Fruit fly (Drosophila melanogaster) whole organism, embryonic: Measurements from ENCODE around the gene Unc-115a.
A peak's percentile ranks its signal among the peaks of the same experiment; 100 is the strongest.

Experiments
- ATbp ChIP-seq: fragments of 200-800 bp; sonication (Bioruptor generic); optimal IDR thresholded peaks from 2 replicates; lab custom pipeline; 2017; ENCODE audit warnings: missing biosample characterization, mild to moderate bottlenecking, missing genetic modification characterization, missing genetic modification reagents
- Bdp1 ChIP-seq: fragments of 200-800 bp; sonication (Bioruptor generic); optimal IDR thresholded peaks from 3 replicates; lab custom pipeline; 2016; ENCODE audit warnings: missing biosample characterization, missing genetic modification characterization
- CG12659 ChIP-seq: fragments of 200-800 bp; sonication (Bioruptor generic); optimal IDR thresholded peaks from 3 replicates; lab custom pipeline; 2017; ENCODE audit warnings: mild to moderate bottlenecking, missing biosample characterization, missing genetic modification reagents, missing genetic modification characterization
- CG13775 ChIP-seq: fragments of 200-800 bp; sonication (Bioruptor generic); optimal IDR thresholded peaks from 3 replicates; lab custom pipeline; 2017; ENCODE audit warnings: missing biosample characterization, mild to moderate bottlenecking, missing genetic modification characterization
- CG14014 ChIP-seq: fragments of 200-800 bp; sonication (Bioruptor generic); IDR thresholded peaks from 2 replicates; pipeline ENCODE4 v1.3.6; 2022; ENCODE audit warnings: missing biosample characterization, missing genetic modification characterization
- CG14667 ChIP-seq: fragments of 200-800 bp; sonication (Bioruptor generic); IDR thresholded peaks from 2 replicates; pipeline ENCODE4 v1.3.6; 2022; ENCODE audit warnings: missing biosample characterization, missing genetic modification characterization
- CG15514 ChIP-seq: fragments of 200-800 bp; sonication (Bioruptor generic); optimal IDR thresholded peaks from 3 replicates; lab custom pipeline; 2017; ENCODE audit warnings: missing biosample characterization, missing genetic modification characterization, mild to moderate bottlenecking, moderate library complexity, missing genetic modification reagents
- CG16815 ChIP-seq: fragments of 200-800 bp; sonication (Bioruptor generic); optimal IDR thresholded peaks from 3 replicates; lab custom pipeline; 2017; ENCODE audit warnings: missing biosample characterization, mild to moderate bottlenecking, missing genetic modification characterization
- CG16863 ChIP-seq: fragments of 200-800 bp; sonication (Bioruptor generic); optimal IDR thresholded peaks from 3 replicates; lab custom pipeline; 2016; ENCODE audit warnings: missing biosample characterization, missing genetic modification characterization
- CG17186 ChIP-seq: fragments of 200-800 bp; sonication (Bioruptor generic); optimal IDR thresholded peaks from 3 replicates; lab custom pipeline; 2017; ENCODE audit warnings: missing biosample characterization, missing genetic modification reagents, missing genetic modification characterization
- CG18476 ChIP-seq: fragments of 200-800 bp; sonication (Bioruptor generic); optimal IDR thresholded peaks from 2 replicates; lab custom pipeline; 2016; ENCODE audit warnings: missing biosample characterization, mild to moderate bottlenecking, missing genetic modification characterization
- CG2120 ChIP-seq: fragments of 200-800 bp; sonication (Bioruptor generic); optimal IDR thresholded peaks from 3 replicates; lab custom pipeline; 2016; ENCODE audit warnings: missing biosample characterization, missing genetic modification characterization
- CG30403 ChIP-seq: fragments of 200-800 bp; sonication (Bioruptor generic); optimal IDR thresholded peaks from 3 replicates; lab custom pipeline; 2016; ENCODE audit warnings: missing biosample characterization, missing genetic modification characterization
- CG31388 ChIP-seq: fragments of 200-800 bp; sonication (Bioruptor generic); optimal IDR thresholded peaks from 2 replicates; lab custom pipeline; 2016; ENCODE audit warnings: missing biosample characterization, missing genetic modification characterization
- CG33213 ChIP-seq: fragments of 200-800 bp; sonication (Bioruptor generic); optimal IDR thresholded peaks from 3 replicates; lab custom pipeline; 2016; ENCODE audit warnings: missing biosample characterization, missing genetic modification characterization
- CG34224 ChIP-seq: fragments of 200-800 bp; sonication (Bioruptor generic); IDR thresholded peaks from 3 replicates; pipeline ENCODE4 v1.3.6; 2022; ENCODE audit warnings: missing biosample characterization, missing genetic modification characterization; ENCODE audit not compliant: partially characterized antibody
- CG34422 ChIP-seq: fragments of 200-800 bp; sonication (Bioruptor generic); IDR thresholded peaks from 3 replicates; pipeline ENCODE4 v1.3.6; 2022; ENCODE audit warnings: missing biosample characterization, missing genetic modification characterization
- CG4617 ChIP-seq: fragments of 200-800 bp; sonication (Bioruptor generic); optimal IDR thresholded peaks from 3 replicates; lab custom pipeline; 2016; ENCODE audit warnings: missing biosample characterization, missing genetic modification characterization, borderline replicate concordance
- CG6175 ChIP-seq: fragments of 200-800 bp; sonication (Bioruptor generic); IDR thresholded peaks from 3 replicates; pipeline ENCODE4 v1.3.6; 2022; ENCODE audit warnings: missing biosample characterization, missing genetic modification characterization
- CG7786 ChIP-seq: fragments of 200-800 bp; sonication (Bioruptor generic); optimal IDR thresholded peaks from 2 replicates; lab custom pipeline; 2016; ENCODE audit warnings: missing biosample characterization, missing genetic modification characterization
- CG8944 ChIP-seq: fragments of 200-800 bp; sonication (Bioruptor generic); optimal IDR thresholded peaks from 3 replicates; lab custom pipeline; 2016; ENCODE audit warnings: missing biosample characterization, missing genetic modification characterization
- CG9797 ChIP-seq: fragments of 200-800 bp; sonication (Bioruptor generic); optimal IDR thresholded peaks from 3 replicates; lab custom pipeline; 2018; ENCODE audit warnings: missing biosample characterization, mild to moderate bottlenecking, missing genetic modification characterization
- Ets65A ChIP-seq: fragments of 200-800 bp; sonication (Bioruptor generic); peaks from one replicate; lab custom pipeline; 2016; ENCODE audit warnings: missing biosample characterization, missing genetic modification characterization
- HLH54F ChIP-seq: fragments of 200-800 bp; sonication (Bioruptor generic); optimal IDR thresholded peaks from 3 replicates; lab custom pipeline; 2016; ENCODE audit warnings: missing biosample characterization, missing genetic modification characterization
- HmgD ChIP-seq: fragments of 200-800 bp; sonication (Bioruptor generic); optimal IDR thresholded peaks from 3 replicates; lab custom pipeline; 2016; ENCODE audit warnings: missing biosample characterization, missing genetic modification characterization
- Mad ChIP-seq: fragments of 200-800 bp; sonication (Bioruptor generic); optimal IDR thresholded peaks from 2 replicates; lab custom pipeline; 2016; ENCODE audit warnings: missing biosample characterization, missing genetic modification characterization
- Mes4 ChIP-seq: fragments of 200-800 bp; sonication (Bioruptor generic); optimal IDR thresholded peaks from 2 replicates; lab custom pipeline; 2016; ENCODE audit warnings: missing biosample characterization, missing genetic modification characterization
- Nf-YC ChIP-seq: fragments of 200-800 bp; optimal IDR thresholded peaks from 3 replicates; lab custom pipeline; 2019; ENCODE audit warnings: missing biosample characterization, mild to moderate bottlenecking, missing genetic modification characterization, moderate library complexity
- Sry-δ ChIP-seq: fragments of 200-800 bp; sonication (Bioruptor generic); optimal IDR thresholded peaks from 2 replicates; lab custom pipeline; 2016; ENCODE audit warnings: missing biosample characterization, missing genetic modification characterization
- Stat92E ChIP-seq, 3 experiments: fragments of >200 bp in 2 of 3; fragments of 200-800 bp in 1 of 3; sonication (Bioruptor generic) in 1 of 3; optimal IDR thresholded peaks; 2 replicates each; lab custom pipeline; 2017 to 2019; ENCODE audit warnings: missing biosample characterization in 3 of 3, missing genetic modification characterization in 3 of 3, mild to moderate bottlenecking in 1 of 3, moderate library complexity in 1 of 3
- Vsx1 ChIP-seq: fragments of 200-800 bp; sonication (Bioruptor generic); optimal IDR thresholded peaks from 2 replicates; lab custom pipeline; 2017; ENCODE audit warnings: missing biosample characterization, mild to moderate bottlenecking, missing genetic modification characterization, missing genetic modification reagents
- chif ChIP-seq, 2 experiments: fragments of 200-800 bp; sonication (Bioruptor generic); optimal IDR thresholded peaks; 3 replicates each; lab custom pipeline; 2016; ENCODE audit warnings: missing biosample characterization in 2 of 2, missing genetic modification characterization in 2 of 2
- chm ChIP-seq: fragments of 200-800 bp; sonication (Bioruptor generic); IDR thresholded peaks from 2 replicates; pipeline ENCODE4 v1.3.6; 2022; ENCODE audit warnings: missing biosample characterization, missing genetic modification characterization
- crp ChIP-seq, 2 experiments: fragments of 200-800 bp; sonication (Bioruptor generic); optimal IDR thresholded peaks; 2 replicates in 1 of 2; 3 replicates in 1 of 2; lab custom pipeline; 2017; ENCODE audit warnings: missing biosample characterization in 2 of 2, missing genetic modification characterization in 2 of 2, mild to moderate bottlenecking in 1 of 2, moderate library complexity in 1 of 2
- da ChIP-seq: fragments of 200-800 bp; sonication (Bioruptor generic); optimal IDR thresholded peaks from 2 replicates; lab custom pipeline; 2016; ENCODE audit warnings: missing biosample characterization, missing genetic modification characterization
- ftz-f1 ChIP-seq: fragments of 200-800 bp; sonication (Bioruptor generic); optimal IDR thresholded peaks from 2 replicates; lab custom pipeline; 2016; ENCODE audit warnings: missing biosample characterization, missing genetic modification characterization
- fu2 ChIP-seq: fragments of 200-800 bp; sonication (Bioruptor generic); optimal IDR thresholded peaks from 2 replicates; lab custom pipeline; 2016; ENCODE audit warnings: missing biosample characterization, missing genetic modification characterization
- gcm2 ChIP-seq: fragments of 200-800 bp; sonication (Bioruptor generic); optimal IDR thresholded peaks from 2 replicates; lab custom pipeline; 2016; ENCODE audit warnings: missing biosample characterization, missing genetic modification characterization
- gt ChIP-seq: fragments of 200-800 bp; sonication (Bioruptor generic); IDR thresholded peaks from 2 replicates; pipeline ENCODE4 v1.3.6; 2022; ENCODE audit warnings: missing biosample characterization, missing genetic modification characterization
- her ChIP-seq: fragments of 200-800 bp; sonication (Bioruptor generic); optimal IDR thresholded peaks from 2 replicates; lab custom pipeline; 2016; ENCODE audit warnings: missing biosample characterization, missing genetic modification characterization
- hkb ChIP-seq, 2 experiments: fragments of 200-800 bp in 1 of 2; fragments of >200 bp in 1 of 2; sonication (Bioruptor generic) in 1 of 2; IDR thresholded peaks in 1 of 2; optimal IDR thresholded peaks in 1 of 2; 2 replicates each; pipeline versions ENCODE4 v1.3.6 to Lab custom; 2017 to 2022; ENCODE audit warnings: missing biosample characterization in 1 of 2, missing genetic modification characterization in 1 of 2
- jumu ChIP-seq: fragments of 200-800 bp; sonication (Bioruptor generic); optimal IDR thresholded peaks from 3 replicates; lab custom pipeline; 2016; ENCODE audit warnings: missing biosample characterization, missing genetic modification characterization
- kah ChIP-seq: fragments of 200-800 bp; sonication (Bioruptor generic); optimal IDR thresholded peaks from 2 replicates; lab custom pipeline; 2018; ENCODE audit warnings: missing biosample characterization, mild to moderate bottlenecking, missing genetic modification characterization
- peb ChIP-seq: fragments of 200-800 bp; sonication (Bioruptor generic); IDR thresholded peaks from 2 replicates; pipeline ENCODE4 v1.3.6; 2022; ENCODE audit warnings: missing biosample characterization, missing genetic modification characterization
- psq ChIP-seq: fragments of 200-800 bp; sonication (Bioruptor generic); optimal IDR thresholded peaks from 2 replicates; lab custom pipeline; 2017; ENCODE audit warnings: missing biosample characterization, missing genetic modification characterization
- seq ChIP-seq: fragments of 200-800 bp; sonication (Bioruptor generic); IDR thresholded peaks from 2 replicates; pipeline ENCODE4 v1.3.6; 2022; ENCODE audit warnings: missing biosample characterization, missing genetic modification characterization
- shn ChIP-seq: fragments of 200-800 bp; sonication (Bioruptor generic); optimal IDR thresholded peaks from 3 replicates; lab custom pipeline; 2016; ENCODE audit warnings: missing biosample characterization, missing genetic modification characterization
- trem ChIP-seq: fragments of 200-800 bp; optimal IDR thresholded peaks from 3 replicates; lab custom pipeline; 2019; ENCODE audit warnings: missing biosample characterization, mild to moderate bottlenecking, missing genetic modification characterization, moderate library complexity
- tx ChIP-seq: fragments of 200-800 bp; sonication (Bioruptor generic); optimal IDR thresholded peaks from 2 replicates; lab custom pipeline; 2016; ENCODE audit warnings: missing biosample characterization, missing genetic modification characterization
- zen ChIP-seq: fragments of 200-800 bp; sonication (Bioruptor generic); optimal IDR thresholded peaks from 3 replicates; lab custom pipeline; 2018; ENCODE audit warnings: missing biosample characterization, mild to moderate bottlenecking, missing genetic modification characterization, moderate library complexity
- zfh2 ChIP-seq: fragments of 200-800 bp; sonication (Bioruptor generic); optimal IDR thresholded peaks from 2 replicates; lab custom pipeline; 2016; ENCODE audit warnings: missing biosample characterization, missing genetic modification characterization

Unc-115a gene

DNA sequence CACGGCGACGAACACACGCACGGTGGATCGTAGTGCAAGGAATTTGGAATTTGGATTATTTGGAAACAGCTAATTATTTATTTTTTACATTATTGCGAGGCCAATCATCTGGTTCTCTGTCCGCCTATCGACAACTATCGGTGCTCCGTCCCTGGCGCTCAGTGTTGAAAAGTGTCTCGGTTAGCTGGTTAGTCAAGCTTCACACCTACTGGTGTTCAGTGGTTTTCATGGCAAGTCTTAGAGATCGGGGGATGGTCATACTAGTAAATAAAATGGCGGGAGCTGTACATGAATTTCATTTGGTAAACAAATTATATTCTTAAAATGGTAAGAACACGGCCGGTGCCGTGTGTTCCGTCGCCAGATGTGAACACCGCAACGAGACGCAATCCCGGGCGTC is 5.7 kb upstream of the Unc-115a start, which contains the start of the genes trbd and dmt (continued):
- peak; percentile 12 for TF ChIP-seq CG16815 (GFP tag; lab: Kevin White, UChicago)
- TF ChIP-seq CG9797 (GFP tag; lab: Kevin White, UChicago): peak; percentile 96
- no peak for TF ChIP-seq chm
- peak; percentile 58 for TF ChIP-seq tx (GFP tag; lab: Kevin White, UChicago)
- TF ChIP-seq kah: peak; percentile 78
- peak; percentile 99 for TF ChIP-seq CG4617
- TF ChIP-seq CG8944 (GFP tag; lab: Kevin White, UChicago): peak; percentile 55
- peak; percentile 81 for TF ChIP-seq zfh2
- no peak for TF ChIP-seq psq
- TF ChIP-seq Stat92E (GFP tag; optimal IDR thresholded peaks at IDR 0.05; lab: Kevin White, UChicago): peak in 1 of 3 experiments; percentile 64
- no peak for TF ChIP-seq ATbp (GFP tag; lab: Kevin White, UChicago)
- peak; percentile 29 for TF ChIP-seq Mes4 (GFP tag; lab: Kevin White, UChicago)
- TF ChIP-seq Sry-δ: peak; percentile 83
- TF ChIP-seq CG16863 (GFP tag; lab: Kevin White, UChicago): peak; percentile 52
- peak; percentile 21 for TF ChIP-seq gcm2 (GFP tag; lab: Kevin White, UChicago)
- TF ChIP-seq CG33213 (GFP tag; lab: Kevin White, UChicago): peak; percentile 92
- TF ChIP-seq Vsx1 (GFP tag; lab: Kevin White, UChicago): peak; percentile 99
- TF ChIP-seq CG18476 (GFP tag; lab: Kevin White, UChicago): no peak
- TF ChIP-seq CG14014: no peak
- peak; percentile 3 to 54 for TF ChIP-seq chif (GFP tag; optimal IDR thresholded peaks at IDR 0.05; lab: Kevin White, UChicago)
- peak; percentile 98 for TF ChIP-seq Ets65A (GFP tag; lab: Kevin White, UChicago)
- no peak for TF ChIP-seq peb (GFP tag; lab: Robert Waterston, UW)
- peak; percentile 24 for TF ChIP-seq hkb (optimal IDR thresholded peaks at IDR 0.05; lab: Kevin White, UChicago)
- TF ChIP-seq hkb (GFP tag; IDR thresholded peaks at IDR 0.05; lab: Robert Waterston, UW): no peak
- TF ChIP-seq HmgD: peak; percentile 90
- peak; percentile 74 for TF ChIP-seq HLH54F (GFP tag; lab: Kevin White, UChicago)
- TF ChIP-seq jumu (GFP tag; lab: Kevin White, UChicago): peak; percentile 69
- peak; percentile 45 to 92 for TF ChIP-seq crp (GFP tag; optimal IDR thresholded peaks at IDR 0.05; lab: Kevin White, UChicago)
- TF ChIP-seq fu2 (GFP tag; lab: Kevin White, UChicago): peak; percentile 68
- TF ChIP-seq CG2120 (GFP tag; lab: Kevin White, UChicago): no peak
- TF ChIP-seq zen: peak; percentile 69
- peak; percentile 58 for TF ChIP-seq Mad (GFP tag; lab: Kevin White, UChicago)
- peak; percentile 97 for TF ChIP-seq ftz-f1
- TF ChIP-seq CG14667 (GFP tag; lab: Robert Waterston, UW): no peak
- no peak for TF ChIP-seq CG34422 (GFP tag; lab: Robert Waterston, UW)
- TF ChIP-seq Bdp1: peak; percentile 55
- no peak for TF ChIP-seq gt
- TF ChIP-seq CG13775: peak; percentile 33
- peak; percentile 59 for TF ChIP-seq CG17186 (GFP tag; lab: Kevin White, UChicago)
- TF ChIP-seq CG15514 (GFP tag; lab: Kevin White, UChicago): peak; percentile 92
- TF ChIP-seq CG7786: peak; percentile 62
- TF ChIP-seq CG30403: peak; percentile 58
- peak; percentile 60 for TF ChIP-seq da
- no peak for TF ChIP-seq seq (GFP tag; lab: Robert Waterston, UW)
- TF ChIP-seq trem (tag; lab: Kevin White, UChicago): peak; percentile 78
- no peak for TF ChIP-seq Nf-YC (tag; lab: Kevin White, UChicago)
- TF ChIP-seq shn (GFP tag; lab: Kevin White, UChicago): peak; percentile 37
- no peak for TF ChIP-seq CG6175 (GFP tag; lab: Robert Waterston, UW)
- TF ChIP-seq CG31388 (GFP tag; lab: Kevin White, UChicago): no peak
- TF ChIP-seq her (GFP tag; lab: Kevin White, UChicago): peak; percentile 73
- TF ChIP-seq CG34224: no peak
- peak; percentile 95 for TF ChIP-seq CG12659
